Worm (Caenorhabditis elegans) whole organism, early embryonic: ENCODE measurements around the gene daf-42.

Experiments used
- B0310.2 ChIP-seq: sonication (generic microtip); optimal IDR thresholded peaks from 2 replicates; lab custom pipeline; 2016; ENCODE audit warnings: mild to moderate bottlenecking, missing genetic modification characterization, missing compliant biosample characterization
- F13C5.2 ChIP-seq: sonication (generic microtip); optimal IDR thresholded peaks from 2 replicates; lab custom pipeline; 2017; ENCODE audit warnings: mild to moderate bottlenecking, missing genetic modification characterization, inconsistent platforms, missing compliant biosample characterization
- aly-1 ChIP-seq: sonication (generic microtip); optimal IDR thresholded peaks from 2 replicates; lab custom pipeline; 2016; ENCODE audit warnings: missing genetic modification characterization, missing compliant biosample characterization
- ama-1 ChIP-seq: fragments of 150-350 bp; optimal IDR thresholded peaks from 2 replicates; lab custom pipeline; 2014
- ceh-13 ChIP-seq: fragments of 200-800 bp; sonication (Bioruptor generic); optimal IDR thresholded peaks from 2 replicates; lab custom pipeline; 2018; ENCODE audit warnings: mild to moderate bottlenecking, missing genetic modification characterization, missing compliant biosample characterization
- ceh-36 ChIP-seq: sonication (generic microtip); optimal IDR thresholded peaks from 2 replicates; lab custom pipeline; 2016; ENCODE audit warnings: missing genetic modification characterization, inconsistent platforms, missing compliant biosample characterization
- ets-7 ChIP-seq: sonication (generic microtip); optimal IDR thresholded peaks from 2 replicates; lab custom pipeline; 2016; ENCODE audit warnings: missing genotype, missing genetic modification characterization, missing compliant biosample characterization
- flt-1 ChIP-seq: fragments of 200-800 bp; sonication (Bioruptor generic); IDR thresholded peaks from 2 replicates; pipeline ENCODE4 v1.3.6; 2022; ENCODE audit warnings: missing genetic modification characterization, missing compliant biosample characterization
- hmbx-1 ChIP-seq: sonication (generic microtip); optimal IDR thresholded peaks from 2 replicates; lab custom pipeline; 2016; ENCODE audit warnings: mild to moderate bottlenecking, missing genetic modification characterization, missing compliant biosample characterization
- hmg-4 ChIP-seq: fragments of 200-800 bp; sonication (Bioruptor generic); optimal IDR thresholded peaks from 2 replicates; lab custom pipeline; 2018; ENCODE audit warnings: mild to moderate bottlenecking, missing genetic modification characterization, missing compliant biosample characterization
- hnd-1 ChIP-seq: sonication (generic microtip); optimal IDR thresholded peaks from 2 replicates; lab custom pipeline; 2016; ENCODE audit warnings: missing genetic modification characterization, missing compliant biosample characterization
- pes-1 ChIP-seq: fragments of 200-800 bp; sonication (Bioruptor generic); IDR thresholded peaks from 2 replicates; pipeline ENCODE4 v1.3.6; 2022; ENCODE audit warnings: missing genetic modification reagents, missing genetic modification characterization, missing compliant biosample characterization
- scrt-1 ChIP-seq: fragments of 200-800 bp; sonication (Bioruptor generic); IDR thresholded peaks from 2 replicates; pipeline ENCODE4 v1.3.6; 2022; ENCODE audit warnings: missing genetic modification characterization, missing compliant biosample characterization
- sea-1 ChIP-seq: fragments of 200-800 bp; sonication (Bioruptor generic); conservative IDR thresholded peaks from 2 replicates; pipeline ENCODE4 v1.3.6; 2022; ENCODE audit warnings: missing genetic modification characterization, missing compliant biosample characterization
- tbx-11 ChIP-seq: fragments of 200-800 bp; sonication (Bioruptor generic); IDR thresholded peaks from 2 replicates; pipeline ENCODE4 v1.3.6; 2022; ENCODE audit warnings: missing genetic modification characterization, missing compliant biosample characterization
- tbx-37 ChIP-seq: fragments of 200-800 bp; sonication (Bioruptor generic); conservative IDR thresholded peaks from 2 replicates; pipeline ENCODE4 v1.3.6; 2022; ENCODE audit warnings: missing genetic modification reagents, missing genetic modification characterization, missing compliant biosample characterization
- tra-4 ChIP-seq: sonication (generic microtip); optimal IDR thresholded peaks from 2 replicates; lab custom pipeline; 2017; ENCODE audit warnings: missing genetic modification characterization, missing compliant biosample characterization

daf-42 gene

DNA sequence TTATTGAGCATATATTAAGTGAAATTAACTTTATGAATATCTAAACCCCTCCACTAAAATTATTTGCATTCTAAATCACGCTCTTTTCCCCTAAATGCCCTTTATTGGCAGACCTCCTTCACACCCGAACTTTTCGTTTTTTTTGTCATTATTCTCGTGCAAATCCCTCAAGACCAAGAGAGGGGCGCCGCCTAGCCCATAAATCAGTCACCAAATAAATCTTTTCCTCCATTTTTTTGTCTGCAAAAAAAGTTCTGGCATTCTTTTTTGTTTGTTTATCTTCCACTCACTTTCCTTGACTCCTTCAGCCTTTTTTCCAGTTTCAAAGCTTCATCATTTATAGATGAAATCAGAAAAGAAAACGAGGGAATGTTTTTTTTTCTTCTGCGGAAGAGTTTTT, 27.8 kb downstream of the daf-42 start:
- TF ChIP-seq B0310.2: no peak
- no peak for TF ChIP-seq tbx-37 (GFP tag; lab: Robert Waterston, UW)
- no peak for TF ChIP-seq ama-1 (lab: Kevin White, UChicago)
- no peak for TF ChIP-seq scrt-1 (GFP tag; lab: Robert Waterston, UW)
- TF ChIP-seq ceh-13 (GFP tag; lab: Kevin White, UChicago): no peak

DNA sequence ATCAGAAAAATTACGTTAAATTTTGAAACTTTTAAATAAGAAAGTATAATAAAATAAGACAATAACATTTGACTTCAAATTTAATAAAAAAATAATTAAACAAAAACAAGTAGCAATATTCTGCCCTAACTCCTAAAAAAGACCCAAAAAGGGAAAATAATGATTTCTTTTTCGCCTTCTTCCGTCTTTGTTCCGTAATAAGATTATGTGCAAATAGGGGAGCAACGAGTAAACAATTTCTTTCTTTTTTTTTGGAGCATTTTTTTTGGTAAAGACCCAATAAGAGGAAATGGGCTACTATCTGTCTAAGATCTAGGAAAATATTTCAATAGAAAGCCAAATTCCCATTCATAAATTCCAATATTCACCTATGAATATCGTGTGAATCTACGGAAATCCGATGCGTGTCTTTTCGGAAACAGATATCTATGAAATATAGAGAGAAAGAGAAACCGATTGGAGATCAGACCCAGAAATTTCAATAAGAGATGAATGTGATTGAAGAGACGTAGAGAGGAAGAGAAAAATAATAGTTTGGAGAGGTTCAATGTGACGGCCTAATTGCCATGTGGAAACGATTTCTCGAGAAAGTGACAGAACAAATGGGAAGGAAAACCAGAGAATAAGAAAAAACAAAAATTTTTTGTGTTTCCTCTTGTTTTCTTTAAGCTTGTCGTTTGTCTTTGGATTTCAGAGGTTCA, 28.7 kb downstream of the daf-42 start:
- no peak for TF ChIP-seq ceh-36
- TF ChIP-seq tra-4 (tag; lab: Kevin White, UChicago): no peak
- no peak for TF ChIP-seq sea-1
- TF ChIP-seq hmg-4 (GFP tag; lab: Kevin White, UChicago): no peak
- no peak for TF ChIP-seq scrt-1 (GFP tag; lab: Robert Waterston, UW)
- no peak for TF ChIP-seq ama-1 (lab: Kevin White, UChicago)
- no peak for TF ChIP-seq hnd-1
- TF ChIP-seq tbx-37 (GFP tag; lab: Robert Waterston, UW): no peak

DNA sequence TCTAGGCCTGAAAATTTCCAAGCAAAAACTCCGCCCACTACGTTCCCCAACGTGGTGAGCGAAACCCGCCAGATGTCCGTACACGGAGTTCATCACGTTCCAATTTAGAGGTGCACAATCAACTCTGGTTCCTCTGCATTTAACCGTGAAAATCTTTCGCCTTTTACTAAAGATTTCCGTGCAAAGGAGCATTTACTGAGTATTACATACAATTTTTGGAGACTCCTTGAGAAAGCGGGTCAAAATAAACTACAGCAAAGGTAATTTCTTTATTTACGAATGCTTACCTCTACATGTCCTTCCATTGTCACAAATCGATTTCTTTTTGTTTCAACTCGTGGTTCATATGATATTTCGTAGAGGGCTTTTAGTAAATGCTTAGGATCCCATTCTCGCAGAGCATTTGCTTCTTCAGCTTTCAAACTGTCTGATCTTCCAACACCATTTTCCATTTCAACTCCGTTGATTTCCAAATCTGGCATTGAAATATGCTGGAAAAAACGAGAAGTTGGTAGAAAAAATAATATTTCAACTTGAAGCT, 30.0 kb downstream of the daf-42 start, which contains the start of gene F42C5.9:
TSS of gene F42C5.9 (minus strand) at position 491 of the 541 bp plus-strand sequence.
- TF ChIP-seq ama-1 (lab: Kevin White, UChicago): peak; percentile 1
- TF ChIP-seq flt-1 (GFP tag; lab: Robert Waterston, UW): no peak

DNA sequence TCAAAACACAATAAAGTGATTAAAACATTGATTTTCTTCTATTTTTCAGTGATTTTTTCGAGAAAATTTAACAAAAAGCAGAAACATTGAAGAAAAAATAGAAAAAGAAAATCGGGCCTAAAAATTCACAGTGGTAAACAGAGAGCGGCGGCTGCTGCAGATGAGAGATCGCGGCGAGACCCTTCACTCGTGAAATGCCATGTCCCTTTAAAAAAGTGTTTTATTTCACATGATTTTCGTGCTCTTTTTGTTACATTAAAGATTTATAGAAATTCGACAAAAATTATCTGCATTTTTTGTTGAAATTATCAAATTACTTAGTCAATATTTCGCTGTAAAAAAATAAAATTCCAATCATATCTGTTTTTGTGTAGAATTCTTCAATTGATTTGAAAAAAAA, 32.7 kb downstream of the daf-42 start:
- TF ChIP-seq aly-1 (no peak), sea-1 (no peak), F13C5.2 (no peak), ama-1 (lab: Kevin White, UChicago) (no peak), ets-7 (tag; lab: Kevin White, UChicago) (no peak), tra-4 (tag; lab: Kevin White, UChicago) (no peak), flt-1 (GFP tag; lab: Robert Waterston, UW) (no peak), hmbx-1 (tag; lab: Kevin White, UChicago) (no peak), hmg-4 (GFP tag; lab: Kevin White, UChicago) (no peak), tbx-37 (GFP tag; lab: Robert Waterston, UW) (no peak), tbx-11 (GFP tag; lab: Robert Waterston, UW) (no peak), hnd-1 (no peak), pes-1 (GFP tag; lab: Robert Waterston, UW) (no peak), B0310.2 (no peak)

DNA sequence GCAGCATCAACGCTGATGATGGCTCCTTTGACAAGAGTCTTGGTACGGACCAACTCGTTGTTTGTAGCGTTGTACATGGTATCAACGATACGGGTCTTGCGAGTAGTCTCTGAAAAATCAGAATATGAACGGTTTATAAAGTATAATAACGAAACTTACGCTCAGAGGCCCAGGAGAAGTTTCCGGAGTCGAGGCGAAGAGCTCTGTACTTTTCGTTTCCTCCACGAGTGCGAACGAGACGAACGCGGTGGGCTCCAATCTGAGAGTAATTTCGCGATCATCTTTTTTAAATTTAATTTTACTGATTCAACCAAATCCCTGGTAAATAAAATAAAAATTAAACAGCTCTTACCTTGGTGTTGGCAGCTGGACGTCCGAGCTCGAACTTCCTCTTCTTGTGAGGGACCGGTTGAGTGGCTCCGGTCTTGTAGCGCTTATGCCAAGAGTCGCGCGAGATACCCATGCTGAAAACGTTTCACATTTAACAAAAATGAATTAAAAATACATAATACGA, 33.2 kb downstream of the daf-42 start, which contains the start of gene rps-8:
TSS of gene rps-8 (minus strand) at position 464 of the 514 bp plus-strand sequence.
- TF ChIP-seq ama-1 (lab: Kevin White, UChicago) (no peak), ets-7 (tag; lab: Kevin White, UChicago) (no peak), B0310.2 (no peak)

DNA sequence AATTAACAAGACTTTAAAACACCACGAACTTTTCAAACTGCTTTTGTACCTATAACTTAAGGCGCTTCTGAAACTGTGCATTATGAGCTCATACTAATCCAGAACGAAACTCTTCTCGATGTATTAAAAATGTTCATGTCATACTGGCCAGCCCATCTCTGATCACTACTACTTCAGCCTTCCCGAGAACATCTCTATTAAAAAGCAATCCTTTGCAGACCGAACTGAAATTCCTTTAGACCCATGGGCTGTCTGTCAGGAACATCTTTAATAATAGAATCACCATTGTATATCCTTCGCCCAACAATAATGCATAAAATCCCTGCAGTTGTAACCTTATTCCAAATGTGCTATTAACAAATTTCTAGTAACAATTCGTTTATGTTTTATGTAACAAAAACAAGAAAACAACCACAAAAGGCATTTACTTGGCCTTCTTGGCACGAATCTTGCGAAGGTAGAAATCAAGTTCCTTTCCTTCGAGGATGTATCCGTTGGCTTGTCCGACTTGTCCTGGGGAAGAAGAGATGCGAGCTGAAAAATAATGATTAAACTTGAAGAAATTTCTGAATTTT, 33.9 kb downstream of the daf-42 start:
- TF ChIP-seq tbx-37 (GFP tag; lab: Robert Waterston, UW) (no peak), flt-1 (GFP tag; lab: Robert Waterston, UW) (no peak), tbx-11 (GFP tag; lab: Robert Waterston, UW) (no peak), ceh-36 (no peak), hmg-4 (GFP tag; lab: Kevin White, UChicago) (no peak), hmbx-1 (tag; lab: Kevin White, UChicago) (no peak), pes-1 (GFP tag; lab: Robert Waterston, UW) (no peak), ceh-13 (GFP tag; lab: Kevin White, UChicago) (no peak), hnd-1 (no peak), ets-7 (tag; lab: Kevin White, UChicago) (no peak), B0310.2 (no peak), tra-4 (tag; lab: Kevin White, UChicago) (no peak), F13C5.2 (no peak), ama-1 (lab: Kevin White, UChicago) (no peak)

DNA sequence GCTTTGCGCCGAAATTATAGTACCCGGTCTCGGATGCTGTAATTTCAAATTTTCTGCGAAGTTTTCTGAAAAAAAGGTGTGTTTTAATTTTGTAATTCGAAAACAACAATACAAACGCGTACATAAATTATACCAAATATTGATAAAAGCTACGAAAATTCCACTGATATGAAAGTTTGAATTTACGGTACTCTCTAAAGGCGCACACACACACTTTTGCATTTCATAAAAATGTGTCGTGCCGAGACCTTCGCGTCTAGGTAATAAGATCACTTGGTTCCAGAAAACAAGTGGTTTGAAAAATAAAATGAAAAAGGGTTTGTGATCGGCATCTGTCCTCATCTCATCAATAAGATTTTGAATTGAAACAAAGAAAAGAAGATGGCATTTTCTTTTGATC, 35.8 kb downstream of the daf-42 start:
- TF ChIP-seq aly-1: no peak
- no peak for TF ChIP-seq ceh-13 (GFP tag; lab: Kevin White, UChicago)
- no peak for TF ChIP-seq hnd-1
- no peak for TF ChIP-seq sea-1
- TF ChIP-seq scrt-1 (GFP tag; lab: Robert Waterston, UW): no peak
- no peak for TF ChIP-seq F13C5.2
- TF ChIP-seq pes-1 (GFP tag; lab: Robert Waterston, UW): no peak
- no peak for TF ChIP-seq hmg-4 (GFP tag; lab: Kevin White, UChicago)
- TF ChIP-seq B0310.2: no peak
- no peak for TF ChIP-seq flt-1 (GFP tag; lab: Robert Waterston, UW)

DNA sequence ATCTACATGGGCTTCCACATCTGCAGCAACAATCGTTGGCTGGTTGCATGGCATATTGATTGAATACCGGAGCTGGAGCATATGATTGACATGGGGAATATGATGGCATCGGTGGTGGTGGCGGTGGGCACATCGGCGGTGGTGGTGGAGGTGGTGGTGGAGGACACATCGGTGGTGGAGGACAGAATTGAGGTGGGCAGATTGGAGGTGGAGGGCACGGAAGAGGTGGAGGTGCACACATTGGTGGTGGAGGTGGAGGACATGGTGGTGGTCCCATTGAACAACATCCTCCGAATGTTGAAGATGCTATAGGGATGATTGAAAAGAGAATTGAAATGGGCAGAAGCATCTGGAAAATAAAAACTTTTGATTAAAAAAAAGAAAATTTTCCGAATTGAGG, 36.2 kb downstream of the daf-42 start, which contains the start of gene grl-4:
TSS of gene grl-4 (minus strand) at position 351 of the 400 bp plus-strand sequence.
- TF ChIP-seq hnd-1 (no peak), aly-1 (no peak), tra-4 (tag; lab: Kevin White, UChicago) (no peak), scrt-1 (GFP tag; lab: Robert Waterston, UW) (no peak), hmg-4 (GFP tag; lab: Kevin White, UChicago) (no peak), B0310.2 (no peak), tbx-11 (GFP tag; lab: Robert Waterston, UW) (no peak), ama-1 (lab: Kevin White, UChicago) (no peak), ceh-36 (no peak), ceh-13 (GFP tag; lab: Kevin White, UChicago) (no peak), hmbx-1 (tag; lab: Kevin White, UChicago) (no peak), flt-1 (GFP tag; lab: Robert Waterston, UW) (no peak), sea-1 (no peak), tbx-37 (GFP tag; lab: Robert Waterston, UW) (no peak), pes-1 (GFP tag; lab: Robert Waterston, UW) (no peak), F13C5.2 (no peak)
